Worm (Caenorhabditis elegans) whole organism, late embryonic: ENCODE measurements around the gene fbxa-128.
A peak's percentile ranks its signal among the peaks of the same experiment; 100 is the strongest.

Experiments used
- C08G9.2 ChIP-seq: sonication (generic microtip); optimal IDR thresholded peaks from 2 replicates; lab custom pipeline; 2016; ENCODE audit warnings: mild to moderate bottlenecking, missing genetic modification characterization, moderate library complexity, missing compliant biosample characterization
- C38D4.7 ChIP-seq: fragments of 200-800 bp; sonication (Bioruptor generic); optimal IDR thresholded peaks from 2 replicates; lab custom pipeline; 2018; ENCODE audit warnings: mild to moderate bottlenecking, missing genetic modification characterization, moderate library complexity, missing compliant biosample characterization
- F13H6.1 ChIP-seq: sonication (generic microtip); optimal IDR thresholded peaks from 2 replicates; lab custom pipeline; 2016; ENCODE audit warnings: missing genetic modification characterization, missing compliant biosample characterization
- K09A11.1 ChIP-seq: sonication (generic microtip); optimal IDR thresholded peaks from 2 replicates; lab custom pipeline; 2017; ENCODE audit warnings: antibody characterized with exemption, mild to moderate bottlenecking, missing genetic modification characterization, missing compliant biosample characterization; ENCODE audit not compliant: insufficient read depth
- T23F11.4 ChIP-seq: fragments of 200-800 bp; sonication (Bioruptor generic); optimal IDR thresholded peaks from 2 replicates; lab custom pipeline; 2018; ENCODE audit warnings: mild to moderate bottlenecking, missing genetic modification characterization, missing compliant biosample characterization
- ama-1 ChIP-seq: fragments of 150-350 bp; optimal IDR thresholded peaks from 2 replicates; lab custom pipeline; 2014
- ceh-14 ChIP-seq: sonication (generic microtip); optimal IDR thresholded peaks from 2 replicates; lab custom pipeline; 2016; ENCODE audit warnings: missing genotype, missing genetic modification characterization, missing compliant biosample characterization
- ceh-18 ChIP-seq: sonication (generic microtip); optimal IDR thresholded peaks from 2 replicates; lab custom pipeline; 2016; ENCODE audit warnings: missing genetic modification characterization, missing compliant biosample characterization
- ceh-19 ChIP-seq: fragments of 200-800 bp; sonication (Bioruptor generic); optimal IDR thresholded peaks from 2 replicates; lab custom pipeline; 2018; ENCODE audit warnings: mild to moderate bottlenecking, missing genetic modification characterization, missing compliant biosample characterization
- ceh-22 ChIP-seq: sonication (generic microtip); optimal IDR thresholded peaks from 2 replicates; lab custom pipeline; 2017; ENCODE audit warnings: missing biosample characterization, missing genetic modification characterization
- ceh-24 ChIP-seq: sonication (generic microtip); optimal IDR thresholded peaks from 2 replicates; lab custom pipeline; 2016; ENCODE audit warnings: mild to moderate bottlenecking, missing genetic modification characterization, missing compliant biosample characterization
- ceh-31 ChIP-seq: sonication (generic microtip); optimal IDR thresholded peaks from 2 replicates; lab custom pipeline; 2016; ENCODE audit warnings: missing genetic modification characterization, missing compliant biosample characterization
- ceh-48 ChIP-seq: sonication (generic microtip); optimal IDR thresholded peaks from 2 replicates; lab custom pipeline; 2016; ENCODE audit warnings: missing genetic modification characterization, inconsistent platforms, missing compliant biosample characterization
- ceh-6 ChIP-seq: fragments of 200-800 bp; sonication (Bioruptor generic); optimal IDR thresholded peaks from 2 replicates; lab custom pipeline; 2018; ENCODE audit warnings: mild to moderate bottlenecking, missing genetic modification characterization, missing compliant biosample characterization
- che-1 ChIP-seq: sonication (generic microtip); optimal IDR thresholded peaks from 2 replicates; lab custom pipeline; 2016; ENCODE audit warnings: mild to moderate bottlenecking, missing genetic modification characterization, missing compliant biosample characterization
- elt-4 ChIP-seq: sonication (generic microtip); optimal IDR thresholded peaks from 2 replicates; lab custom pipeline; 2016; ENCODE audit warnings: missing genetic modification characterization, missing compliant biosample characterization
- fkh-10 ChIP-seq: fragments of 150-350 bp; optimal IDR thresholded peaks from 2 replicates; lab custom pipeline; 2014; ENCODE audit warnings: missing biosample characterization, missing genetic modification reagents, missing genetic modification characterization
- hlh-8 ChIP-seq: sonication (generic microtip); optimal IDR thresholded peaks from 2 replicates; lab custom pipeline; 2016; ENCODE audit warnings: missing genotype, missing genetic modification characterization, missing compliant biosample characterization
- lim-6 ChIP-seq: sonication (generic microtip); optimal IDR thresholded peaks from 2 replicates; lab custom pipeline; 2016; ENCODE audit warnings: missing genetic modification characterization, missing compliant biosample characterization
- lin-11 ChIP-seq: fragments of 200-800 bp; sonication (Bioruptor generic); optimal IDR thresholded peaks from 2 replicates; lab custom pipeline; 2018; ENCODE audit warnings: mild to moderate bottlenecking, missing genetic modification characterization, missing compliant biosample characterization
- nfya-1 ChIP-seq: sonication (generic microtip); optimal IDR thresholded peaks from 2 replicates; lab custom pipeline; 2017; ENCODE audit warnings: missing genetic modification characterization, mild to moderate bottlenecking, missing compliant biosample characterization, antibody characterized with exemption, moderate library complexity
- nhr-11 ChIP-seq: fragments of 150-350 bp; optimal IDR thresholded peaks from 2 replicates; lab custom pipeline; 2014; ENCODE audit warnings: missing biosample characterization, missing genetic modification characterization
- npax-4 ChIP-seq: sonication (generic microtip); optimal IDR thresholded peaks from 2 replicates; lab custom pipeline; 2016; ENCODE audit warnings: missing genetic modification characterization, missing compliant biosample characterization
- odd-2 ChIP-seq: sonication (generic microtip); optimal IDR thresholded peaks from 2 replicates; lab custom pipeline; 2017; ENCODE audit warnings: antibody characterized with exemption, mild to moderate bottlenecking, missing genetic modification characterization, missing compliant biosample characterization
- pag-3 ChIP-seq: sonication (generic microtip); optimal IDR thresholded peaks from 2 replicates; lab custom pipeline; 2016; ENCODE audit warnings: missing compliant biosample characterization, missing genetic modification characterization, borderline replicate concordance
- pax-1 ChIP-seq: fragments of 150-350 bp; optimal IDR thresholded peaks from 2 replicates; lab custom pipeline; 2014; ENCODE audit warnings: missing biosample characterization, missing genetic modification characterization
- pqm-1 ChIP-seq: sonication (generic microtip); optimal IDR thresholded peaks from 2 replicates; lab custom pipeline; 2016; ENCODE audit warnings: missing genetic modification characterization, missing compliant biosample characterization
- pros-1 ChIP-seq: fragments of 150-350 bp; optimal IDR thresholded peaks from 2 replicates; lab custom pipeline; 2014; ENCODE audit warnings: missing biosample characterization, missing genetic modification reagents, missing genetic modification characterization
- sox-2 ChIP-seq: fragments of 200-800 bp; sonication (Bioruptor generic); IDR thresholded peaks from 2 replicates; pipeline ENCODE4 v1.3.6; 2022; ENCODE audit warnings: missing genetic modification reagents, missing genetic modification characterization, missing compliant biosample characterization
- sox-4 ChIP-seq: sonication (generic microtip); optimal IDR thresholded peaks from 2 replicates; lab custom pipeline; 2017; ENCODE audit warnings: mild to moderate bottlenecking, missing genetic modification characterization, inconsistent platforms, missing compliant biosample characterization
- syd-9 ChIP-seq: sonication (generic microtip); optimal IDR thresholded peaks from 2 replicates; lab custom pipeline; 2016; ENCODE audit warnings: mild to moderate bottlenecking, missing genetic modification characterization, moderate library complexity, missing compliant biosample characterization
- unc-3 ChIP-seq, 2 experiments: fragments of 200-800 bp in 1 of 2; sonication (Bioruptor generic) in 1 of 2; sonication (generic microtip) in 1 of 2; conservative IDR thresholded peaks in 1 of 2; optimal IDR thresholded peaks in 1 of 2; 2 replicates each; pipeline versions ENCODE4 v1.3.6 to Lab custom; 2016 to 2022; ENCODE audit warnings: missing compliant biosample characterization in 2 of 2, missing genetic modification characterization in 2 of 2, missing genetic modification reagents in 1 of 2
- unc-55 ChIP-seq: sonication (generic microtip); optimal IDR thresholded peaks from 2 replicates; lab custom pipeline; 2017; ENCODE audit warnings: missing biosample characterization, missing genetic modification reagents, missing genetic modification characterization
- zip-5 ChIP-seq: sonication (generic microtip); optimal IDR thresholded peaks from 2 replicates; lab custom pipeline; 2016; ENCODE audit warnings: missing genetic modification characterization, missing compliant biosample characterization

fbxa-128 gene

DNA sequence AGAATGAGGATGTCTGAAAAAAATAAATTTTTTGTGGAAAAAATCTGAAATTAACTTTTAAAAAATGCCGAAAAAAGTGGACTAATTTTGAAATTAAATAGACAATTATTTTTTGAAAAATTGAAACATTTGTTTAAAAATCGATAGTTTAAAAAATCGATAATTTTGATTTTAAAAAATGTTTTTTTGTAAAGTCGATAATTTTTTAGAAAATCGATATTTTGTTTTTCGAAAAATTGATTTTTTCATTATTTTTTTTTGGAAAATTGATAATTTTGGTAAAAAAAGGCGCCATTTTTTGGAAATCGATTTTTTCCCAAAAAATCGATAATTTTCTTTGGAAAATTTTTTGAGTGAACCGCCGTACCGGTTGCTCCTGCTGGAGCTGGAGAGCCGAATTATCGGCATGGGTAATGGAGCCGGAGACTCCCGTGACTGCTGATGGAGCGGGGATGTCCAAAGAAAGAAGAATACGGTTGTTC is 33.4 kb upstream of the fbxa-128 start:
- TF ChIP-seq F13H6.1 (tag; lab: Kevin White, UChicago) (no peak), ceh-31 (tag; lab: Kevin White, UChicago) (no peak), elt-4 (tag; lab: Kevin White, UChicago) (no peak), C08G9.2 (no peak), ceh-48 (tag; lab: Kevin White, UChicago) (peak; percentile 27), lim-6 (no peak), ceh-14 (tag; lab: Kevin White, UChicago) (no peak), pqm-1 (tag; lab: Kevin White, UChicago) (no peak)
- TF ChIP-seq, all 69 proteins: peak for 1

DNA sequence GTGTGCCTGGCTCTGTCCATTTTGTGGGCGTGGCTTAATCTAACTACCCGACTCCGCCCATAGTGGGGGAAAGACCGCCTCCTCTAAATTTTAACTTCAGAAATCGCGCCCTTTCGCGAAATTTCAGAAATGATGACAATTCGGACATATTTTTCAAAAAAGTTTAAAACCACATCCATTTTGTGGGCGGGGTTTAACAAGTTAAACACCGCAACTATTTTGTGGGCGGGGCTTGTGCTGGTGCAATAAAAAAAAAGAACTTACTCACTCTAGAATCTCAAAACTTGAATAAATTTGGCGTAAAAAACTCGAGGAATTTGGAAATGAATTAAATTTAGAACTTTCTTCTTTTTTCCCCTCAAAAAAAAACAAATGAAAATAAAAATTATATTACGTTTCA is 31.6 kb upstream of the fbxa-128 start:
- no peak for TF ChIP-seq fkh-10 (GFP tag; lab: Kevin White, UChicago)
- no peak for TF ChIP-seq lim-6
- TF ChIP-seq, all 69 proteins: peak for 0

DNA sequence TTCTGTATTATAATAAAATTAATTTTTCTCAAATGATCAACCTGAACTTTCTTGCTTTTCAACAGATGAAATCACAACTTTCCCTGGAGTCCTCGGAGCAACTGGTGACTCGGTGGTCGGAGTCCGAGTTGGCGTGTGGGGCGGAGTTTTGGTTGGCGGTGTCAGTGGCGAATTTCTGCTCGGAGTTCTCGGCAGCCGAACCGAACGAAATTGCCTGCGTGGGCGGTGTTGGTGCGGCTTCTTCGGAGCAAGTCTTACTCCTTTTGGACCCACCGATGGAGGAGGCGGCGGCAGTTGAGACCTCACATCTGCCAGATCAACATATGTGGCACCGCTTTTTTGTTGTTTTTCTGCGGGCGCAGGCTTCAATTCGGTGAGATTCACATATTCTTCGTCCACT is 30.8 kb upstream of the fbxa-128 start:
- no peak for TF ChIP-seq syd-9
- no peak for TF ChIP-seq ama-1
- no peak for TF ChIP-seq sox-4 (tag; lab: Kevin White, UChicago)
- TF ChIP-seq ceh-19: no peak
- no peak for TF ChIP-seq nfya-1
- TF ChIP-seq ceh-48 (tag; lab: Kevin White, UChicago): no peak
- no peak for TF ChIP-seq K09A11.1
- TF ChIP-seq odd-2 (tag; lab: Kevin White, UChicago): no peak
- TF ChIP-seq unc-3 (GFP tag; conservative IDR thresholded peaks at IDR 0.05; lab: Robert Waterston, UW): no peak
- TF ChIP-seq unc-3 (tag; optimal IDR thresholded peaks at IDR 0.05; lab: Kevin White, UChicago): no peak
- no peak for TF ChIP-seq hlh-8 (tag; lab: Kevin White, UChicago)
- TF ChIP-seq ceh-24: no peak
- no peak for TF ChIP-seq pqm-1 (tag; lab: Kevin White, UChicago)
- no peak for TF ChIP-seq ceh-18 (tag; lab: Kevin White, UChicago)
- TF ChIP-seq ceh-22: no peak

DNA sequence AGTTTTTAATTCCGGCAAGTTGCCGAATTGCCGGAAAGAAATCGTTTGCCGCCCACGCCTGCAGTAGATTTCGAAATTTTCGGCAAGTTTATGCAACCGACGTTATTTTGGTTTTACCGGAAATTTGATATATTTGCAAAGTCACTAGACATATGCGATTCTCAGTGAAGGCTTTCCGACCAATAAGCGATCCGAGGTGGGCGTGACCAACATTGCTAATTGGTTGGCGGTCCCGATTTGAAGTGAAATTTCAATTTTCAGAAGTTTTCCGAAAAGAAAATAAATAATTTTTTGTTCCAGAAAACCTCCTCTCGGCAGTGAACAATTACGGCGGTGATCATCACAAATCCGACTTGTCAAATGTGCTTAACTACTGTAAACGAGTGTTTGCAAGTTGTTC is 19.0 kb upstream of the fbxa-128 start:
- TF ChIP-seq nfya-1: peak; percentile 67
- no peak for TF ChIP-seq unc-55 (GFP tag; lab: Kevin White, UChicago)

DNA sequence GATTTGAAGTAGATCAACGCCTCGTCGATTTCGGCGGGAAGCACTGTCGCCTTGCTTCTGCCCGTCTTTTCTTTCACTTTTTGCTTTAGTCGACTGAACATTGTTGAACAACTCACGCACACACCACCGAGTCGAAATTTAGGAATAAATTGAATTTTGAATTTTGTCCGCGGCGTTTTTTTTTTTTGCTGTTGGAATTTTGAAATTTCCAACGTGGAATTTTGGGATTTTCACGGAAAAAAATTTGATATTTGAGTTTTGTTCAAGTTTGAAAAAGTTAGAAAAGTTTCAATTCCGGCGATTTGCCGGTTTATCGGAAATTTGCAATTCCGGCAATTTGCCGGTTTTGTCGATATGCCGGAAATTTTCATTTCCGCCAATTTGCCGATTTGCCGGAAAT is 18.2 kb upstream of the fbxa-128 start, which contains the start of gene Y47D3A.31:
TSS of gene Y47D3A.31 (minus strand) at position 101 of the 400 bp plus-strand sequence.
- TF ChIP-seq lin-11 (tag; lab: Kevin White, UChicago) (no peak), npax-4 (no peak), ceh-6 (GFP tag; lab: Kevin White, UChicago) (no peak), pag-3 (tag; lab: Kevin White, UChicago) (no peak), sox-2 (no peak), ceh-18 (tag; lab: Kevin White, UChicago) (no peak), pax-1 (no peak), pros-1 (tag; lab: Kevin White, UChicago) (no peak), nhr-11 (no peak), ceh-48 (tag; lab: Kevin White, UChicago) (no peak), che-1 (tag; lab: Kevin White, UChicago) (no peak), zip-5 (no peak)

DNA sequence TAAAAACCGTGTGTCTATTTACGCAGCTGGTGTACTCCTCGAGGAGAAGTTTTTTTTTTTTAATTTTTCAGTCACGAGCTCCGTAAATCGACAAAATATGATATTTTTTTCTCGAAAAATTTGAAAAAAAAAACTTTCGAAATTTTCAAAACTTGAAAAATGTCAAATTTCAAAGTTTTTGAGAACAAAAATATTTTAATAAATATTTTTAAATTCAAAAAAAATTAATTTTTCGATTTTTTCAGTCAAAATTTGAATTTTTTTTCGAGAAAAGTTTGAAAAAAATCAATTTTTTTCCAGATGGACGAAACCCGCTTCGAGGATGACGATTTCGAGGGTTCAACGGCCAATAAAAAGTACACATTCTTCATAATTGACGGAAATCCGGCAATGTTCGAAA is 15.6 kb upstream of the fbxa-128 start, which contains the start of gene cku-70:
TSS of gene cku-70 (plus strand) at position 301 of the 400 bp plus-strand sequence.
- TF ChIP-seq T23F11.4 (GFP tag; lab: Kevin White, UChicago): no peak
- no peak for TF ChIP-seq C38D4.7 (GFP tag; lab: Kevin White, UChicago)
- TF ChIP-seq fkh-10 (GFP tag; lab: Kevin White, UChicago): no peak
- TF ChIP-seq elt-4 (tag; lab: Kevin White, UChicago): no peak
- no peak for TF ChIP-seq ceh-48 (tag; lab: Kevin White, UChicago)
- TF ChIP-seq lim-6: no peak
